Fruit fly (Drosophila melanogaster) whole organism, embryonic: ENCODE data around the gene CG17646.

Experiments used
- ATbp ChIP-seq: fragments of 200-800 bp; sonication (Bioruptor generic); optimal IDR thresholded peaks from 2 replicates; lab custom pipeline; 2017; ENCODE audit warnings: missing biosample characterization, mild to moderate bottlenecking, missing genetic modification characterization, missing genetic modification reagents
- B-H2 ChIP-seq: fragments of 200-800 bp; sonication (Bioruptor generic); optimal IDR thresholded peaks from 2 replicates; lab custom pipeline; 2018; ENCODE audit warnings: missing biosample characterization, mild to moderate bottlenecking, missing genetic modification characterization
- CG10565 ChIP-seq: fragments of 200-800 bp; sonication (Bioruptor generic); optimal IDR thresholded peaks from 3 replicates; lab custom pipeline; 2016; ENCODE audit warnings: missing biosample characterization, mild to moderate bottlenecking, missing genetic modification characterization
- CG10654 ChIP-seq: fragments of 200-800 bp; sonication (Bioruptor generic); optimal IDR thresholded peaks from 2 replicates; lab custom pipeline; 2016; ENCODE audit warnings: missing biosample characterization, missing genetic modification characterization
- CG11085 ChIP-seq: fragments of 200-800 bp; sonication (Bioruptor generic); IDR thresholded peaks from 2 replicates; pipeline ENCODE4 v1.3.6; 2022; ENCODE audit warnings: missing biosample characterization, missing genetic modification characterization
- CG12104 ChIP-seq: fragments of 200-800 bp; sonication (Bioruptor generic); optimal IDR thresholded peaks from 3 replicates; lab custom pipeline; 2016; ENCODE audit warnings: missing biosample characterization, missing genetic modification characterization
- CG12942 ChIP-seq: fragments of 200-800 bp; sonication (Bioruptor generic); optimal IDR thresholded peaks from 3 replicates; lab custom pipeline; 2016; ENCODE audit warnings: missing biosample characterization, missing genetic modification characterization
- CG14050 ChIP-seq: fragments of 200-800 bp; sonication (Bioruptor generic); IDR thresholded peaks from 3 replicates; pipeline ENCODE4 v1.3.6; 2022; ENCODE audit warnings: missing biosample characterization, missing genetic modification characterization
- CG15011 ChIP-seq: fragments of 200-800 bp; sonication (Bioruptor generic); optimal IDR thresholded peaks from 3 replicates; lab custom pipeline; 2018; ENCODE audit warnings: missing biosample characterization, mild to moderate bottlenecking, missing genetic modification characterization
- CG1529 ChIP-seq: fragments of 200-800 bp; sonication (Bioruptor generic); optimal IDR thresholded peaks from 3 replicates; lab custom pipeline; 2018; ENCODE audit warnings: missing biosample characterization, missing genetic modification characterization
- CG3163 ChIP-seq: fragments of 200-800 bp; sonication (Bioruptor generic); optimal IDR thresholded peaks from 3 replicates; lab custom pipeline; 2016; ENCODE audit warnings: missing biosample characterization, missing genetic modification characterization
- CG4404 ChIP-seq: fragments of 200-800 bp; sonication (Bioruptor generic); IDR thresholded peaks from 2 replicates; pipeline ENCODE4 v1.3.6; 2022; ENCODE audit warnings: missing biosample characterization, missing genetic modification characterization
- CG4424 ChIP-seq: fragments of 200-800 bp; sonication (Bioruptor generic); optimal IDR thresholded peaks from 3 replicates; lab custom pipeline; 2016; ENCODE audit warnings: missing biosample characterization, missing genetic modification characterization
- CG4707 ChIP-seq: fragments of 200-800 bp; sonication (Bioruptor generic); optimal IDR thresholded peaks from 2 replicates; lab custom pipeline; 2018; ENCODE audit warnings: missing biosample characterization, mild to moderate bottlenecking, missing genetic modification characterization, moderate library complexity
- CG4730 ChIP-seq: fragments of 200-800 bp; sonication (Bioruptor generic); IDR thresholded peaks from 2 replicates; pipeline ENCODE4 v1.3.6; 2022; ENCODE audit warnings: missing biosample characterization, missing genetic modification characterization
- CG6765 ChIP-seq: fragments of 200-800 bp; sonication (Bioruptor generic); optimal IDR thresholded peaks from 3 replicates; lab custom pipeline; 2017; ENCODE audit warnings: missing biosample characterization, mild to moderate bottlenecking, missing genetic modification characterization
- CG6791 ChIP-seq: fragments of 200-800 bp; sonication (Bioruptor generic); IDR thresholded peaks from 3 replicates; pipeline ENCODE4 v1.3.6; 2022; ENCODE audit warnings: missing biosample characterization, missing genetic modification characterization; ENCODE audit not compliant: partially characterized antibody
- CG7556 ChIP-seq: fragments of 200-800 bp; sonication (Bioruptor generic); optimal IDR thresholded peaks from 2 replicates; lab custom pipeline; 2017; ENCODE audit warnings: missing biosample characterization, mild to moderate bottlenecking, missing genetic modification characterization
- CG7745 ChIP-seq: fragments of 200-800 bp; sonication (Bioruptor generic); optimal IDR thresholded peaks from 2 replicates; lab custom pipeline; 2018; ENCODE audit warnings: missing biosample characterization, mild to moderate bottlenecking, missing genetic modification characterization, moderate library complexity
- CTCF ChIP-seq: fragments of 200-800 bp; sonication (Bioruptor generic); optimal IDR thresholded peaks from 2 replicates; lab custom pipeline; 2017; ENCODE audit warnings: missing biosample characterization, mild to moderate bottlenecking, missing genetic modification characterization, moderate library complexity
- Dbx ChIP-seq: fragments of 200-800 bp; sonication (Bioruptor generic); IDR thresholded peaks from 3 replicates; pipeline ENCODE4 v1.3.6; 2022; ENCODE audit warnings: missing biosample characterization, missing genetic modification characterization
- Doc2 ChIP-seq: fragments of 200-800 bp; sonication (Bioruptor generic); IDR thresholded peaks from 2 replicates; pipeline ENCODE4 v1.3.6; 2022; ENCODE audit warnings: missing biosample characterization, missing genetic modification characterization
- Hand ChIP-seq: fragments of 200-800 bp; sonication (Bioruptor generic); optimal IDR thresholded peaks from 2 replicates; lab custom pipeline; 2017; ENCODE audit warnings: mild to moderate bottlenecking, missing biosample characterization, missing genetic modification reagents, missing genetic modification characterization
- Hr51 ChIP-seq, 2 experiments: fragments of 200-800 bp; sonication (Bioruptor generic); optimal IDR thresholded peaks; 2 replicates in 1 of 2; 3 replicates in 1 of 2; lab custom pipeline; 2016 to 2018; ENCODE audit warnings: missing biosample characterization in 2 of 2, missing genetic modification characterization in 2 of 2, mild to moderate bottlenecking in 1 of 2, moderate library complexity in 1 of 2
- Pdp1 ChIP-seq, 2 experiments: fragments of 200-800 bp; sonication (Bioruptor generic); optimal IDR thresholded peaks; 3 replicates each; lab custom pipeline; 2016; ENCODE audit warnings: missing biosample characterization in 2 of 2, missing genetic modification characterization in 2 of 2, mild to moderate bottlenecking in 1 of 2, moderate library complexity in 1 of 2
- Rfx ChIP-seq: fragments of 200-800 bp; sonication (Bioruptor generic); IDR thresholded peaks from 2 replicates; pipeline ENCODE4 v1.3.6; 2022; ENCODE audit warnings: missing biosample characterization, missing genetic modification characterization
- Scr ChIP-seq: fragments of 200-800 bp; sonication (Bioruptor generic); IDR thresholded peaks from 2 replicates; pipeline ENCODE4 v1.3.6; 2022; ENCODE audit warnings: missing biosample characterization, missing genetic modification characterization; ENCODE audit not compliant: partially characterized antibody
- Side ChIP-seq: fragments of 200-800 bp; sonication (Bioruptor generic); optimal IDR thresholded peaks from 2 replicates; lab custom pipeline; 2016; ENCODE audit warnings: missing biosample characterization, missing genetic modification characterization
- al ChIP-seq: fragments of 200-800 bp; sonication (Bioruptor generic); IDR thresholded peaks from 2 replicates; pipeline ENCODE4 v1.3.6; 2022; ENCODE audit warnings: missing biosample characterization, missing genetic modification characterization
- ase ChIP-seq: fragments of 200-800 bp; sonication (Bioruptor generic); IDR thresholded peaks from 3 replicates; pipeline ENCODE4 v1.3.6; 2022; ENCODE audit warnings: missing biosample characterization, missing genetic modification characterization
- az2 ChIP-seq: fragments of 200-800 bp; sonication (Bioruptor generic); optimal IDR thresholded peaks from 3 replicates; lab custom pipeline; 2016; ENCODE audit warnings: missing biosample characterization, missing genetic modification characterization
- dati ChIP-seq: fragments of 200-800 bp; sonication (Bioruptor generic); IDR thresholded peaks from 2 replicates; pipeline ENCODE4 v1.3.6; 2022; ENCODE audit warnings: missing biosample characterization, missing genetic modification characterization
- dimm ChIP-seq: fragments of 200-800 bp; sonication (Bioruptor generic); IDR thresholded peaks from 2 replicates; pipeline ENCODE4 v1.3.6; 2022; ENCODE audit warnings: missing biosample characterization, missing genetic modification characterization
- dmrt11E ChIP-seq: fragments of 200-800 bp; sonication (Bioruptor generic); optimal IDR thresholded peaks from 3 replicates; lab custom pipeline; 2018; ENCODE audit warnings: missing biosample characterization, mild to moderate bottlenecking, missing genetic modification characterization, moderate library complexity
- en ChIP-seq: fragments of 200-800 bp; sonication (Bioruptor generic); optimal IDR thresholded peaks from 2 replicates; lab custom pipeline; 2016; ENCODE audit warnings: missing biosample characterization, missing genetic modification characterization
- exex ChIP-seq: fragments of 200-800 bp; sonication (Bioruptor generic); optimal IDR thresholded peaks from 4 replicates; lab custom pipeline; 2018; ENCODE audit warnings: missing biosample characterization, mild to moderate bottlenecking, missing genetic modification characterization, moderate library complexity
- fd64A ChIP-seq: fragments of 200-800 bp; sonication (Bioruptor generic); optimal IDR thresholded peaks from 3 replicates; lab custom pipeline; 2018; ENCODE audit warnings: missing biosample characterization, mild to moderate bottlenecking, missing genetic modification characterization
- gfzf ChIP-seq: fragments of 200-800 bp; sonication (Bioruptor generic); optimal IDR thresholded peaks from 2 replicates; lab custom pipeline; 2016; ENCODE audit warnings: missing biosample characterization, mild to moderate bottlenecking, missing genetic modification characterization, moderate library complexity
- grn ChIP-seq: fragments of 200-800 bp; sonication (Bioruptor generic); optimal IDR thresholded peaks from 3 replicates; lab custom pipeline; 2017; ENCODE audit warnings: missing biosample characterization, missing genetic modification characterization
- her ChIP-seq: fragments of 200-800 bp; sonication (Bioruptor generic); optimal IDR thresholded peaks from 2 replicates; lab custom pipeline; 2016; ENCODE audit warnings: missing biosample characterization, missing genetic modification characterization
- nmo ChIP-seq: fragments of 200-800 bp; sonication (Bioruptor generic); optimal IDR thresholded peaks from 2 replicates; lab custom pipeline; 2018; ENCODE audit warnings: missing biosample characterization, mild to moderate bottlenecking, missing genetic modification characterization, moderate library complexity
- odd ChIP-seq: fragments of 200-800 bp; sonication (Bioruptor generic); optimal IDR thresholded peaks from 2 replicates; lab custom pipeline; 2017; ENCODE audit warnings: missing biosample characterization, mild to moderate bottlenecking, missing genetic modification characterization
- p53 ChIP-seq: fragments of 200-800 bp; sonication (Bioruptor generic); optimal IDR thresholded peaks from 2 replicates; lab custom pipeline; 2016; ENCODE audit warnings: missing biosample characterization, missing genetic modification characterization
- pho ChIP-seq: fragments of 200-800 bp; sonication (Bioruptor generic); optimal IDR thresholded peaks from 2 replicates; lab custom pipeline; 2016; ENCODE audit warnings: missing biosample characterization, missing genetic modification characterization
- ro ChIP-seq: fragments of 200-800 bp; sonication (Bioruptor generic); IDR thresholded peaks from 2 replicates; pipeline ENCODE4 v1.3.6; 2022; ENCODE audit warnings: missing biosample characterization, missing genetic modification characterization
- sisA ChIP-seq: fragments of 200-800 bp; sonication (Bioruptor generic); IDR thresholded peaks from 2 replicates; pipeline ENCODE4 v1.3.6; 2022; ENCODE audit warnings: missing biosample characterization, missing genetic modification characterization
- slbo ChIP-seq: fragments of 200-800 bp; sonication (Bioruptor generic); IDR thresholded peaks from 2 replicates; pipeline ENCODE4 v1.3.6; 2022; ENCODE audit warnings: missing biosample characterization, missing genetic modification characterization
- sna ChIP-seq: fragments of 200-800 bp; sonication (Bioruptor generic); IDR thresholded peaks from 2 replicates; pipeline ENCODE4 v1.3.6; 2022; ENCODE audit warnings: missing biosample characterization, missing genetic modification characterization; ENCODE audit not compliant: partially characterized antibody
- ssp ChIP-seq: fragments of 200-800 bp; sonication (Bioruptor generic); IDR thresholded peaks from 2 replicates; pipeline ENCODE4 v1.3.6; 2022; ENCODE audit warnings: missing biosample characterization, missing genetic modification characterization
- twi ChIP-seq: fragments of 200-800 bp; optimal IDR thresholded peaks from 2 replicates; lab custom pipeline; 2019; ENCODE audit warnings: missing biosample characterization, mild to moderate bottlenecking, missing genetic modification characterization, moderate library complexity
- zen ChIP-seq: fragments of 200-800 bp; sonication (Bioruptor generic); optimal IDR thresholded peaks from 3 replicates; lab custom pipeline; 2018; ENCODE audit warnings: missing biosample characterization, mild to moderate bottlenecking, missing genetic modification characterization, moderate library complexity

CG17646 gene

dm6 chr2L:1715699-1716333 is 16.5 kb upstream of the CG17646 start, which contains the start of gene frtz (continued):
- TF ChIP-seq exex (tag; lab: Kevin White, UChicago) (peak; percentile 79), dati (GFP tag; lab: Robert Waterston, UW) (no peak), Side (GFP tag; lab: Kevin White, UChicago) (no peak), ssp (GFP tag; lab: Robert Waterston, UW) (no peak), dmrt11E (tag; lab: Kevin White, UChicago) (no peak), CG12942 (GFP tag; lab: Kevin White, UChicago) (no peak), CG4424 (GFP tag; lab: Kevin White, UChicago) (no peak), Scr (GFP tag; lab: Robert Waterston, UW) (peak; percentile 78), her (no peak), CG3163 (GFP tag; lab: Kevin White, UChicago) (no peak), nmo (GFP tag; lab: Kevin White, UChicago) (peak; percentile 32), dimm (GFP tag; lab: Robert Waterston, UW) (no peak), Dbx (GFP tag; lab: Robert Waterston, UW) (peak; percentile 42; the same call in 1 of the 3 replicates), al (GFP tag; lab: Robert Waterston, UW) (no peak), Hand (GFP tag; lab: Kevin White, UChicago) (no peak), CG10565 (GFP tag; lab: Kevin White, UChicago) (no peak), fd64A (GFP tag; lab: Kevin White, UChicago) (no peak), zen (tag; lab: Kevin White, UChicago) (no peak), CG7745 (tag; lab: Kevin White, UChicago) (no peak), odd (GFP tag; lab: Kevin White, UChicago) (no peak), B-H2 (GFP tag; lab: Kevin White, UChicago) (no peak), CG6791 (GFP tag; lab: Robert Waterston, UW) (peak; percentile 83), CG1529 (no peak), CG4707 (GFP tag; lab: Kevin White, UChicago) (no peak), Rfx (peak; percentile 54; the same call in 1 of the 2 replicates), twi (no peak), en (no peak), Doc2 (no peak), CG4730 (GFP tag; lab: Robert Waterston, UW) (no peak), az2 (no peak), gfzf (GFP tag; lab: Kevin White, UChicago) (peak; percentile 51), Hr51 (GFP tag; optimal IDR thresholded peaks at IDR 0.05; lab: Kevin White, UChicago) (peak in 1 of 2 experiments; percentile 15), CG12104 (no peak), p53 (GFP tag; lab: Kevin White, UChicago) (no peak), pho (GFP tag; lab: Kevin White, UChicago) (peak; percentile 19), grn (peak; percentile 42), CG7556 (no peak), CG11085 (no peak), ATbp (GFP tag; lab: Kevin White, UChicago) (no peak), sna (GFP tag; lab: Robert Waterston, UW) (peak; percentile 46), ro (GFP tag; lab: Robert Waterston, UW) (no peak), CTCF (GFP tag; lab: Kevin White, UChicago) (peak; percentile 65), CG15011 (GFP tag; lab: Kevin White, UChicago) (no peak), slbo (peak; percentile 43; the same call in 1 of the 2 replicates), CG14050 (GFP tag; lab: Robert Waterston, UW) (no peak), CG10654 (GFP tag; lab: Kevin White, UChicago) (no peak), CG4404 (no peak), sisA (GFP tag; lab: Robert Waterston, UW) (no peak), ase (GFP tag; lab: Robert Waterston, UW) (no peak), CG6765 (GFP tag; lab: Kevin White, UChicago) (no peak), Pdp1 (GFP tag; optimal IDR thresholded peaks at IDR 0.05; lab: Kevin White, UChicago) (peak in 1 of 2 experiments; percentile 35)
